Worm (Caenorhabditis elegans) whole organism, L4 larva: ENCODE data around the gene C31G12.4.

ENCODE experiments used
- F37D6.2 ChIP-seq: sonication (generic microtip); optimal IDR thresholded peaks from 2 replicates; lab custom pipeline; 2016; ENCODE audit warnings: mild to moderate bottlenecking, missing genetic modification characterization, missing compliant biosample characterization
- ZK337.2 ChIP-seq: fragments of 200-800 bp; sonication (Bioruptor generic); IDR thresholded peaks from 2 replicates; pipeline ENCODE4 v1.3.6; 2022; ENCODE audit warnings: missing genetic modification reagents, missing genetic modification characterization, missing compliant biosample characterization
- ZK546.5 ChIP-seq, 2 experiments: sonication (generic microtip); optimal IDR thresholded peaks; 2 replicates each; lab custom pipeline; 2017; ENCODE audit warnings: missing biosample characterization in 2 of 2, missing genetic modification characterization in 2 of 2
- aha-1 ChIP-seq: fragments of 150-350 bp; peaks from one replicate; lab custom pipeline; 2014; ENCODE audit warnings: missing biosample characterization, missing genetic modification characterization
- attf-4 ChIP-seq: sonication (generic microtip); optimal IDR thresholded peaks from 3 replicates; lab custom pipeline; 2017; ENCODE audit warnings: missing biosample characterization, missing genetic modification characterization
- ceh-32 ChIP-seq: sonication (generic microtip); optimal IDR thresholded peaks from 2 replicates; lab custom pipeline; 2016; ENCODE audit warnings: mild to moderate bottlenecking, missing genetic modification characterization, missing compliant biosample characterization; ENCODE audit not compliant: poor library complexity
- ceh-44 ChIP-seq: fragments of 200-800 bp; sonication (Bioruptor generic); IDR thresholded peaks from 2 replicates; pipeline ENCODE4 v1.3.6; 2022; ENCODE audit warnings: missing genetic modification reagents, missing genetic modification characterization, missing compliant biosample characterization
- ces-1 ChIP-seq: fragments of 150-350 bp; sonication (generic microtip); optimal IDR thresholded peaks from 4 replicates; lab custom pipeline; 2014; ENCODE audit warnings: missing biosample characterization, missing genetic modification reagents, missing genetic modification characterization
- cey-2 ChIP-seq: sonication (generic microtip); optimal IDR thresholded peaks from 3 replicates; lab custom pipeline; 2017; ENCODE audit warnings: missing genetic modification characterization, mild to moderate bottlenecking, missing compliant biosample characterization, antibody characterized with exemption, borderline replicate concordance; ENCODE audit not compliant: insufficient read depth
- ctbp-1 ChIP-seq: fragments of 200-800 bp; sonication (Bioruptor generic); IDR thresholded peaks from 2 replicates; pipeline ENCODE4 v1.3.6; 2022; ENCODE audit warnings: missing genetic modification reagents, missing genetic modification characterization, missing compliant biosample characterization
- daf-12 ChIP-seq: fragments of 150-350 bp; optimal IDR thresholded peaks from 2 replicates; lab custom pipeline; 2014; ENCODE audit warnings: missing biosample characterization, missing genetic modification reagents, missing genetic modification characterization
- daf-16 ChIP-seq, 3 experiments: sonication (generic microtip); optimal IDR thresholded peaks; 2 replicates each; lab custom pipeline; 2016 to 2017; ENCODE audit warnings: missing genetic modification characterization in 3 of 3, missing genetic modification reagents in 3 of 3, mild to moderate bottlenecking in 2 of 3, missing compliant biosample characterization in 2 of 3, missing biosample characterization in 1 of 3, moderate library complexity in 1 of 3
- daf-8 ChIP-seq: fragments of 200-800 bp; sonication (Bioruptor generic); IDR thresholded peaks from 2 replicates; pipeline ENCODE4 v1.3.6; 2022; ENCODE audit warnings: missing genetic modification characterization, missing compliant biosample characterization
- dmd-6 ChIP-seq: fragments of 200-800 bp; sonication (Bioruptor generic); IDR thresholded peaks from 2 replicates; pipeline ENCODE4 v1.3.6; 2022; ENCODE audit warnings: missing genetic modification reagents, missing genetic modification characterization, missing compliant biosample characterization
- dmd-8 ChIP-seq: fragments of 200-800 bp; sonication (Bioruptor generic); IDR thresholded peaks from 2 replicates; pipeline ENCODE4 v1.3.6; 2022; ENCODE audit warnings: missing genetic modification characterization, missing compliant biosample characterization
- dmd-9 ChIP-seq: fragments of 200-800 bp; sonication (Bioruptor generic); IDR thresholded peaks from 2 replicates; pipeline ENCODE4 v1.3.6; 2022; ENCODE audit warnings: missing genetic modification reagents, missing genetic modification characterization, missing compliant biosample characterization
- egl-43 ChIP-seq: fragments of 200-800 bp; sonication (Bioruptor generic); IDR thresholded peaks from 2 replicates; pipeline ENCODE4 v1.3.6; 2022; ENCODE audit warnings: missing genetic modification reagents, missing genetic modification characterization, missing compliant biosample characterization
- fos-1 ChIP-seq: fragments of 150-350 bp; optimal IDR thresholded peaks from 2 replicates; lab custom pipeline; 2014; ENCODE audit warnings: missing biosample characterization, missing genetic modification characterization
- hlh-11 ChIP-seq: fragments of 200-800 bp; sonication (Bioruptor generic); optimal IDR thresholded peaks from 2 replicates; lab custom pipeline; 2018; ENCODE audit warnings: mild to moderate bottlenecking, missing genetic modification characterization, missing compliant biosample characterization
- lin-13 ChIP-seq: fragments of 150-350 bp; optimal IDR thresholded peaks from 2 replicates; lab custom pipeline; 2014; ENCODE audit warnings: missing biosample characterization, missing genetic modification reagents, missing genetic modification characterization
- lin-38 ChIP-seq: fragments of 200-800 bp; sonication (Bioruptor generic); IDR thresholded peaks from 2 replicates; pipeline ENCODE4 v1.3.6; 2022; ENCODE audit warnings: missing genetic modification reagents, missing genetic modification characterization, missing compliant biosample characterization
- lsy-2 ChIP-seq, 2 experiments: fragments of 150-350 bp in 1 of 2; sonication (generic microtip) in 1 of 2; optimal IDR thresholded peaks; 2 replicates each; lab custom pipeline; 2014 to 2017; ENCODE audit warnings: missing biosample characterization in 2 of 2, missing genetic modification characterization in 2 of 2
- mdt-29 ChIP-seq: fragments of 200-800 bp; sonication (Bioruptor generic); IDR thresholded peaks from 2 replicates; pipeline ENCODE4 v1.3.6; 2022; ENCODE audit warnings: missing genetic modification reagents, missing genetic modification characterization, missing compliant biosample characterization
- nhr-28 ChIP-seq: fragments of 150-350 bp; optimal IDR thresholded peaks from 2 replicates; lab custom pipeline; 2014; ENCODE audit warnings: missing biosample characterization, missing genetic modification characterization
- nhr-41 ChIP-seq: fragments of 200-800 bp; sonication (Bioruptor generic); IDR thresholded peaks from 2 replicates; pipeline ENCODE4 v1.3.6; 2022; ENCODE audit warnings: missing genetic modification reagents, missing genetic modification characterization, missing compliant biosample characterization
- php-3 ChIP-seq: fragments of 200-800 bp; sonication (Bioruptor generic); IDR thresholded peaks from 2 replicates; pipeline ENCODE4 v1.3.6; 2022; ENCODE audit warnings: missing genetic modification reagents, missing genetic modification characterization, missing compliant biosample characterization
- pqm-1 ChIP-seq: sonication (generic microtip); optimal IDR thresholded peaks from 2 replicates; lab custom pipeline; 2017; ENCODE audit warnings: missing biosample characterization, missing genetic modification characterization
- rbr-2 ChIP-seq: sonication (generic microtip); optimal IDR thresholded peaks from 2 replicates; lab custom pipeline; 2016; ENCODE audit warnings: missing genotype, missing genetic modification characterization, missing compliant biosample characterization
- sdz-12 ChIP-seq: fragments of 200-800 bp; sonication (Bioruptor generic); optimal IDR thresholded peaks from 2 replicates; lab custom pipeline; 2018; ENCODE audit warnings: mild to moderate bottlenecking, missing genetic modification characterization, missing compliant biosample characterization
- tag-97 ChIP-seq: fragments of 200-800 bp; sonication (Bioruptor generic); IDR thresholded peaks from 2 replicates; pipeline ENCODE4 v1.3.6; 2022; ENCODE audit warnings: missing genetic modification characterization, missing compliant biosample characterization
- tra-1 ChIP-seq: fragments of 200-800 bp; sonication (Bioruptor generic); IDR thresholded peaks from 2 replicates; pipeline ENCODE4 v1.3.6; 2022; ENCODE audit warnings: missing genetic modification reagents, missing genetic modification characterization, missing compliant biosample characterization
- zag-1 ChIP-seq: fragments of 150-350 bp; optimal IDR thresholded peaks from 2 replicates; lab custom pipeline; 2014; ENCODE audit warnings: missing biosample characterization, missing genetic modification characterization
- ztf-11 ChIP-seq: fragments of 150-350 bp; optimal IDR thresholded peaks from 2 replicates; lab custom pipeline; 2014; ENCODE audit warnings: missing biosample characterization, missing genetic modification characterization

The C31G12.4 gene

DNA sequence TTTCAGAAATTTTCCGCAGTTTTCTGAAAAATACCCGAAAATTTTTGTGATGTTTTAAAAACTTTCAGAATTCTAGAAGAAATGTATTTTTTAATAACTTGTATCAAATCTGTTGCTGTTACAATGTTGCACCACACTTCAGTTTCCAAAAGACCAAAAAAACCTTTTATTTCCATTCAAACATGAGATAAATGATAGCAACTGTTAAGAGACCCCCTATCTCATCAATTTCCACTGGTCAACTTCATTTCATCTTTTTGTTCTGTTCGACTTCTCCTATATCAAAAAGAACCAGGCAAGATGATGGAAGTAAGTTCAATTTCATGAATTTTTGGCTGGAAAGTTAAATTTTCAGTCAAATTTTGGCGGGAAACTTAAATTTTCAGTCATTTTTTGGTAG, 19.9 kb upstream of the C31G12.4 start, which contains the start of gene F16H6.4:
Gene F16H6.4 (plus strand): TSS at position 301 of the 400 bp plus-strand sequence.
- TF ChIP-seq hlh-11 (tag; lab: Kevin White, UChicago) (no peak), mdt-29 (GFP tag; lab: Robert Waterston, UW) (no peak), lin-38 (no peak), rbr-2 (tag; lab: Kevin White, UChicago) (no peak), ces-1 (no peak), ztf-11 (tag; lab: Kevin White, UChicago) (no peak), dmd-8 (no peak), dmd-9 (no peak), F37D6.2 (tag; lab: Kevin White, UChicago) (no peak), cey-2 (tag; lab: Kevin White, UChicago) (no peak), daf-16 (GFP tag; optimal IDR thresholded peaks at IDR 0.05; lab: Kevin White, UChicago) (no peak), daf-16 (tag; optimal IDR thresholded peaks at IDR 0.05; lab: Kevin White, UChicago) (no peak), ceh-44 (GFP tag; lab: Robert Waterston, UW) (no peak), php-3 (GFP tag; lab: Robert Waterston, UW) (no peak), tag-97 (GFP tag; lab: Robert Waterston, UW) (no peak), egl-43 (no peak), fos-1 (tag; lab: Kevin White, UChicago) (no peak), aha-1 (tag; lab: Kevin White, UChicago) (no peak)

DNA sequence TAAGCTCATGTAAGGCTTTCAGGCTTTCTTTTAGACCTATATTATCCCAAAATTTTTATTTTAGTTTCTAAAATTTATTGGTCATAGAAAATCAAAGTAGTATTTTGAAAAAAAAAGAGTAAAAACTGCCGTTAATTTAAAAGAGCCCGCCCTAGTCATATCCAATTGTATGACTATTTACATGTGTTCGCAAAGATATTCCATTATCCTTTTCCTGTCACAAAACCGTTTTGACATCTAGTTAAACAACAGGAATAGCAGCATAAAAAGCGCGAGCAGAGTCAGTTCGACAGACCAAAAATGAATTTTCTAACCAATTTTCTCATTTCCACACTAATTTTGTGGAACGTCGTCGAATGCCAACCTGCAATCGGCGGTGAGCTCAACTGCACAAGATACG, 16.4 kb upstream of the C31G12.4 start, which contains the start of gene F16H6.3:
Gene F16H6.3 (plus strand): TSS at position 301 of the 400 bp plus-strand sequence.
- TF ChIP-seq sdz-12 (GFP tag; lab: Kevin White, UChicago) = no peak

DNA sequence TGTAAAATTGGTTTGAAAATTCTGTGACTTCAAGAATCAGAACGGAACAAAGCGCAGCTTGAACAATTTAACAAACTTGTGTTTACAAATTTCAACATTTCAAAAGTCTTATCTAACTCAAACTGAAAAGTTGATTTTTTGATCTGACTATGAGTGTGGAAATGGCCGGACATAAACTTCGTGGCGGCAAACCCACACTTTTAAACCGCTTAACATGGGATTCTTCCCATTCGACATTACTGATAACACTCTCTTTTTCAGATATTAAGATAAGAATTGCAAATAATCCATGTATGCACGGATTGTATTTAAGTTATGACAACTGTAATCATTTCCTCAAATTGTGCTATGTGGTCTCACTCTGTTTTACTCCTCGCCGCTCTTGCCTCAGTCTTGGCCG, 12.6 kb upstream of the C31G12.4 start, which contains the start of gene clec-42:
Gene clec-42 (plus strand): TSS at position 285 of the 400 bp plus-strand sequence.
- TF ChIP-seq nhr-28 (tag; lab: Kevin White, UChicago) (peak; percentile 38), ZK337.2 (GFP tag; lab: Robert Waterston, UW) (no peak), pqm-1 (tag; lab: Kevin White, UChicago) (peak; percentile 35)

DNA sequence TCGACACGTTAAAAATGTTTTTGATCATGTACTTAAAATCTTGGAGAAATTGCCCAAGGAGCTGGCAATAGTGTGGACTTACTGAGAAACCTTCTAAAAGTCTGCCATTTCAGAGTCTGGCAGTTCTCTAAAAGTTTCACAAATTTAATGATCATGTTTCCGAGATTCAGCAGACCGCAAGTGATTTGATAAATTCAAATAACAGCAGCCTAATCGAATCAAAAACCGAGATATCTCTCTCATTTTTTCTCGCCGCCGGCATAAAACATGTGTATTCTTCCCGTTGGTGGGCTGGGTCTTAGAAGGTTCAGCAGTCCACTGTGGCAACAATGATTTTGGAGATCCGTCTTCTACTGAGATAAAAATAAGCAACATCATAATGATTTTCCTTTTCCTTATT, 10.6 kb upstream of the C31G12.4 start, which contains the start of gene clec-246:
Gene clec-246 (plus strand): TSS at position 301 of the 400 bp plus-strand sequence.
- TF ChIP-seq attf-4 (tag; lab: Kevin White, UChicago) (no peak), daf-8 (GFP tag; lab: Robert Waterston, UW) (no peak), ZK337.2 (GFP tag; lab: Robert Waterston, UW) (no peak), tra-1 (no peak), lsy-2 (tag; optimal IDR thresholded peaks at IDR 0.05; lab: Kevin White, UChicago) (no peak), dmd-6 (GFP tag; lab: Robert Waterston, UW) (no peak), ctbp-1 (GFP tag; lab: Robert Waterston, UW) (no peak), daf-12 (tag; lab: Kevin White, UChicago) (no peak), lin-13 (GFP tag; lab: Kevin White, UChicago) (no peak), ceh-32 (tag; lab: Kevin White, UChicago) (no peak), egl-43 (no peak), nhr-41 (no peak), zag-1 (tag; lab: Kevin White, UChicago) (no peak)

DNA sequence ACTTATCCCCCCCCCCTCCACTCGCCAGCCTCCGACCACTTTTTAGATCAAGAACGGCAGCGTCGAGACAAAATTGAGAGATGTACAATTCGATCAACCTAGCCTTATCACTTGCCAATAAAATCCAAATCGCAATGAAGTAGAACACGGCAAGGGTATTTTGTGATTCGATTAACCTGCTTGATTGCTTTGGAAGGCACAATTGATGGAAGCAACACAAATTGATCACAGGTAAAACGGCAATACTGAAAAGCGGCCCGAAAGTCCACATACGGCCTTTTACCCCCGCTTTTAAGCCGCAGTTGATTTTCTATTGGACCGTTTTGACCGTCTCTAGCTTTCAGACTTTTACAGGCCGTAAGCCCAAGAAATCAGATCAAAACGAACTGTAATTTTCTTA, 9.8 kb upstream of the C31G12.4 start, which contains the start of gene clec-245:
Gene clec-245 (minus strand): TSS at position 101 of the 400 bp plus-strand sequence.
- peak; percentile 84 for TF ChIP-seq aha-1 (tag; lab: Kevin White, UChicago)
- no peak for TF ChIP-seq ZK546.5 (tag; optimal IDR thresholded peaks at IDR 0.05; lab: Kevin White, UChicago)
